Fruit fly (Drosophila melanogaster) Kc167 (cell line): ENCODE data around the gene Hs6st.

Experiments used
- Myc ChIP-seq: fragments of >200 bp; optimal IDR thresholded peaks from 2 replicates; lab custom pipeline; 2017; ENCODE audit warnings: missing external identifiers
- Sin3A ChIP-seq: fragments of >200 bp; optimal IDR thresholded peaks from 2 replicates; lab custom pipeline; 2018; ENCODE audit warnings: missing external identifiers
- h ChIP-seq: fragments of >200 bp; optimal IDR thresholded peaks from 3 replicates; lab custom pipeline; 2018; ENCODE audit warnings: missing external identifiers
- insv ChIP-seq: fragments of >200 bp; optimal IDR thresholded peaks from 3 replicates; lab custom pipeline; 2018; ENCODE audit warnings: missing external identifiers
- psq ChIP-seq: fragments of >200 bp; optimal IDR thresholded peaks from 2 replicates; lab custom pipeline; 2017; ENCODE audit warnings: missing external identifiers
- ttk ChIP-seq: sonication (Bioruptor generic); optimal IDR thresholded peaks from 2 replicates; lab custom pipeline; 2017; ENCODE audit warnings: missing external identifiers

The Hs6st gene

DNA sequence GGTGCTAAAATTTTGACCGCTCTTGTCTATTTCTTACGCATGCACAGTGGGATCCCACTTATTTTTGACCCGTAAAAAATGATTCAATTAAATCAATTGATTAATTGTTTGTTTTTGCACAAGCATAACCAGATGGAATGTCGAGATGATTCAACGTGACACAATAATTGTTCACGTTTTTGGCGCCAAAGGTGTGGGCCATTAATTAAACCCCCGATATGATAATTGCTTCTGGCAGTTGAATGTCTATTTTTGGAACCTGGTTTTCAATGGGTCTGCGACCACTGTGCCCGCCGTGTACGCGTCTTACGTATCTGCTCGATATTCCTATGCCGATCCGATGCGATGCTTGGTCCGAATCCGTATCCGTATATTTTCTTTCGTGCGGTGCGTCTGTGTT lies 116.3 kb downstream of the Hs6st start:
- TF ChIP-seq psq (lab: Kevin White, UChicago) (no peak), insv (lab: Kevin White, UChicago) (no peak), Myc (lab: Kevin White, UChicago) (no peak), ttk (no peak), h (lab: Kevin White, UChicago) (no peak), Sin3A (lab: Kevin White, UChicago) (no peak)

DNA sequence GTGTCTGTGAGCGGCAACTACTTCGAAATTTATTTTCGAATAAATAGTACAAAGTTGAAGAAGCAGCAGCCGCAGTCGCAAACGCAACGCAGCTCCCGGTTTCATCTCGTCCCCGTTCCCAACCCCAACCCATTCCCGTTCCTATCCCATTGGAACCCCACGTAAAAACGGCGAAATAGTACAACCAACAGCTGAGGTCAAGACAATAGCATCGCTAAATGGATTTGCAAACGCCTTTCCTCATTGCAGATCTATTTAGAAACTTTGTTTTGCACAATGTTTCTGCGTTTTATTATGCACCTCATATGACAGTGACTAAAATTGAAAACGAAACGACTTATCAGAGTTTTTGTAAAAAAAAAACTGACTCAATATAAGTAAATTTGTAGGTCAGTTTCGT lies 116.9 kb downstream of the Hs6st start:
- TF ChIP-seq insv (lab: Kevin White, UChicago) (no peak), psq (lab: Kevin White, UChicago) (no peak), h (lab: Kevin White, UChicago) (no peak), Sin3A (lab: Kevin White, UChicago) (no peak), ttk (no peak), Myc (lab: Kevin White, UChicago) (no peak)

DNA sequence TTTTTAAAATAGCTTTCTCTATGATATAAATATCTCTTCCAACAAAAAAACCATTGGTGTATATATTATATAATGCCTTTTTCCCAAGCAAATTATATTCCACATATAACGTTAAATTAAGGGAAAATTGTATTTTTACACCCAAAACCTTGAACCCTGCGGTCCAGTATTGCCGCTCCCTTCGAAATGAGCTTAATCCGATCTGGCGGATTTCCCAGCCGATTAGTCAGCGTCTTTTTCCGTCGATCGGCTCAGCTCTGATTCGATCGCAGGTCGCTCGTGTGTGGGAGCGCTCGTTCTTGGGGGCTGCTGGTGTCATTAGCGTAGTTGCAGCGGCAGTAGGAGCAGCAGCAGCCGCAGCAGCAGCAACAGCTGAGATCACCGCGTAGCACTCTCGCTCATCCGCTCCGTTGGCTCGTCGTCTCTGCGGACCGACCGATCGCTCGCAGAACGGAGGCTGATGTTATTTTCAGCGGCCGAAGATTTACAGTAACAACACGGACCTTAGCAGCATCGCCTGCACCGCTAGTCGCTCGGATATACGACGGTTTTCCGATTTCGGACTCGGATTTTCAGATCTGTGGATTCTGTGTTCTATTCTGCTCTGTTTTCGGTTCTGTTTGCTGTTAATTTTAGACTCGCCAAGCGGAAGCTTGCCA lies 117.8 kb downstream of the Hs6st start, which contains the start of gene CG4733:
CG4733 (plus strand) TSS at position 350 of the 659 bp plus-strand sequence.
- no peak for TF ChIP-seq psq (lab: Kevin White, UChicago)
- TF ChIP-seq Sin3A (lab: Kevin White, UChicago) = no peak
- no peak for TF ChIP-seq insv (lab: Kevin White, UChicago)
- TF ChIP-seq ttk = no peak
- no peak for TF ChIP-seq Myc (lab: Kevin White, UChicago)
- no peak for TF ChIP-seq h (lab: Kevin White, UChicago)

DNA sequence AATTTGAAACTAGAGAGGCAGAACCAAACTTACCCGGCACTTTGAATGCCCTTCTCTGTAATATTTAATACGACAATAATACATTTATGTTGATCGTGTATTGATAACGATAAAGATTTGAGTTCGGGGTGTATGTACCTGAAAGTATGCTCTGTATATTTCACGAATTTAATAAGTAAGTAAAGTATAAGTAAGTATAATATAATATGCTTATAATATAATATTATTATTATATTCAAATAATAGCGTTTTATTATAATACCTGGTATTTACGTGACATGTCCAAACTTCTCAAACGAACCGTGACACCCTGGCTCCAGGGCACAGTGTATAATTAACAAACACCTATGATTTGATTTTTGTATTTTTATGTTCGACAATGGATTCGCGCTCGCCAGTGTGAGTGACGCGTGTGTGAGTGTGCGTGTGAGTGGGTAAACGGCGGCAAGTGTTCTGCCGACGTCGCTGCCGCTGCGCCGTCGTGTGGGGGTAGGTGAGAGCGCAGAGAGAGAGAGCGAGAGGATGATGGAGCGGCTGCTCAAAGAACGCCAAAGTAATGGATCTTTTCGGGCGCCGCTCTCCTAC lies 118.6 kb downstream of the Hs6st start:
- TF ChIP-seq insv (lab: Kevin White, UChicago) (no peak), psq (lab: Kevin White, UChicago) (no peak), ttk (no peak), h (lab: Kevin White, UChicago) (no peak), Myc (lab: Kevin White, UChicago) (no peak), Sin3A (lab: Kevin White, UChicago) (no peak)

DNA sequence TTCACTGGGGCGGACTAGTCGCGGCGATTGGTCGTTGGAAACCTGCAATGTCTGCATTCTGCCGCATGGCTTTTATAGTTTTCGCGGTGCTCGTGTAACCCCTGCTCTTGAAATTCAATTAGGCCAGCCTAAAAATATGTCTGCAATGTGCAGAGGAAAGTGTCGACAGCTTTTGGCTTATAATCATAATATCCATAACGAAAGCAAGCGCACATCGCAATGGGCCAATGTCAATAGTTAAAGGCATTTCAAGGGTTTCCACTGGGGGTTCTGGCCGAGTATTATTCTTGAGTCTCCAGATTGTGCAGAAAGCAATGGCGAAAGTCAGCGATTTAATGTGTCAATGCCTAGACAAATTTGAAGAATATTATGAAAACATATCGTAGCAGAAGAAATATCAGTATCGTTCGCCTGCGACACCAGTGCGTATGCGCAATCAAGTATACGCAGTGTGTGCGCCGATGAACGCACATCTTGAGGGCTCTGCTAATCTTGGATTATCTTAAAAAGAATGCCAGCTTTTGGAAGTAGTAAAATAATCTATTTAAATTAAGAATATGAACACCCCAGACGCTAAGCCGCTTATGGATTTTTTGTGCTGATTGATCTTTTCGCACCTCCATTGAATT lies 120.0 kb downstream of the Hs6st start, which contains the start of gene ninaE:
ninaE (minus strand) TSS at position 51 of the 629 bp plus-strand sequence.
- TF ChIP-seq Sin3A (lab: Kevin White, UChicago) (no peak), h (lab: Kevin White, UChicago) (no peak), ttk (no peak), insv (lab: Kevin White, UChicago) (no peak), Myc (lab: Kevin White, UChicago) (no peak), psq (lab: Kevin White, UChicago) (no peak)

DNA sequence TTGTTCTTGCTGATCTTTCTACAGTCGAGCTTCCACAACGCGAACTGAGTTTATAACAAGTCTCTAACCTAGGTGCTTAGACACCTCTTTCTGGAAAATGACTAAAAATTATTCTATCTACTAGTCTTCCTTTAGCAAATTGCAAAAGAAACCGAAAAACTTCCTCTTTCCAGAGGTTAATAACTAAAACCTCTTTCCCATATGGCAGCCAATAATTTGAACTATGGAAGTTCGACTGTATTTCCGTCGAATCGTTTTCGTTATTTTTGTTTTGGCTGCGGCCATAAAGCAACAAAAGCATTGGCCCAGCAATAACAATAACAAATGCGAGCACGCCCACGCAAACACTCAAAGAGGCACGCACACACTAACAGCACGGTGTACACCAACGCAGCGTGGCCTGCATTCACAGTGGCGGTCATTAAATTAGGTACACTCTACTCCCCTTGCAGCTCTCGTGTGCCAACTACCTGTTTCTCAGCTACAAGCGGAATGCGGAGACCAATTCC lies 127.8 kb downstream of the Hs6st start:
- TF ChIP-seq ttk (no peak), psq (lab: Kevin White, UChicago) (no peak), h (lab: Kevin White, UChicago) (no peak), insv (lab: Kevin White, UChicago) (no peak), Myc (lab: Kevin White, UChicago) (no peak), Sin3A (lab: Kevin White, UChicago) (no peak)

DNA sequence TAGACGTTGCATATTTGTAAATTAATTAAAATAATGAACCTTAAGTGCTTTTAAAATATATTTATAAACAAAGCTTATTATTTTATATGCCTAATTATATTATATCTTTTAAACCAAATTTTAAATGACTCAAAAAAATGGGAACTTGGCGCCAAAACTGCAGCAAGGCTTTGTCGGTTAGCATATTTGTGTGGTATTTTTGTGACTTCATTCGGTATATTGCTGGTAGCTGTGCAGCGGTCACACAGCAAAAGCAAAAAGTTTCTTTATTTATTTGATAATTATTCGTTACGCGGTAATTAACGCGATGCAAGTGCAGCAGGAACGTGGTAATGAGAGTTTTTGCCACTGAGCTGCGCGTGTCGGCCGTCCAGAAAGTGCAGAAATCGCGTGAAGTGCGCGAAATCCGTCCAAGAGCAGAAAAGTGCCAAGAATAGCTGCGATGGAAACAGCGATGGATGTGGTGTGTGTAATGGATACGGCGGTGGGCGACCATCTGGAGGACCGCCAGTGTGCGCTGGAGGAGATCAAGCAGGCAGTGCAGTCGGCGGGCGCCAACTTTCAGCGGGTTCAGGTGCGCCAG lies 128.8 kb downstream of the Hs6st start, which contains the start of gene Ask1:
Ask1 (plus strand) TSS at position 250 of the 583 bp plus-strand sequence.
- TF ChIP-seq insv (lab: Kevin White, UChicago) = no peak
